Worm (Caenorhabditis elegans) whole organism, young adult: Measurements from ENCODE around the gene eif-3.F.

Source experiments
- B0035.1 ChIP-seq: sonication (generic microtip); optimal IDR thresholded peaks from 2 replicates; lab custom pipeline; 2016; ENCODE audit warnings: missing genetic modification characterization, mild to moderate bottlenecking, missing compliant biosample characterization, missing genotype, missing genetic modification reagents
- F10E7.11 ChIP-seq: sonication (generic microtip); optimal IDR thresholded peaks from 2 replicates; lab custom pipeline; 2017; ENCODE audit warnings: mild to moderate bottlenecking, missing genetic modification characterization, moderate library complexity, missing compliant biosample characterization
- F23B12.7 ChIP-seq: sonication (generic microtip); optimal IDR thresholded peaks from 2 replicates; lab custom pipeline; 2017; ENCODE audit warnings: missing genetic modification characterization, mild to moderate bottlenecking, missing compliant biosample characterization, antibody characterized with exemption, moderate library complexity; ENCODE audit not compliant: insufficient read depth
- F33H1.4 ChIP-seq: fragments of 200-800 bp; sonication (Bioruptor generic); IDR thresholded peaks from 2 replicates; pipeline ENCODE4 v1.3.6; 2022; ENCODE audit warnings: missing genetic modification reagents, missing genetic modification characterization, missing compliant biosample characterization
- F49E8.2 ChIP-seq: sonication (generic microtip); optimal IDR thresholded peaks from 3 replicates; lab custom pipeline; 2017; ENCODE audit warnings: missing genetic modification characterization, mild to moderate bottlenecking, missing compliant biosample characterization, antibody characterized with exemption, moderate library complexity; ENCODE audit not compliant: insufficient read depth
- F55B11.4 ChIP-seq: sonication (generic microtip); optimal IDR thresholded peaks from 2 replicates; lab custom pipeline; 2016; ENCODE audit warnings: missing compliant biosample characterization, missing genetic modification characterization, borderline replicate concordance; ENCODE audit not compliant: insufficient read depth
- K11D2.4 ChIP-seq: fragments of 200-800 bp; sonication (Bioruptor generic); IDR thresholded peaks from 2 replicates; pipeline ENCODE4 v1.3.6; 2022; ENCODE audit warnings: missing genetic modification reagents, missing genetic modification characterization, missing compliant biosample characterization
- T26A5.8 ChIP-seq: sonication (generic microtip); optimal IDR thresholded peaks from 2 replicates; lab custom pipeline; 2016; ENCODE audit warnings: missing genetic modification characterization, missing compliant biosample characterization
- Y53G8AR.9 ChIP-seq: fragments of 200-800 bp; sonication (Bioruptor generic); conservative IDR thresholded peaks from 2 replicates; pipeline ENCODE4 v1.3.6; 2022; ENCODE audit warnings: missing genetic modification reagents, missing genetic modification characterization, missing compliant biosample characterization
- Y56A3A.18 ChIP-seq: fragments of 200-800 bp; sonication (Bioruptor generic); IDR thresholded peaks from 2 replicates; pipeline ENCODE4 v1.3.6; 2022; ENCODE audit warnings: missing genetic modification reagents, missing genetic modification characterization, missing compliant biosample characterization
- Y67H2A.10 ChIP-seq: fragments of 200-800 bp; sonication (Bioruptor generic); conservative IDR thresholded peaks from 2 replicates; pipeline ENCODE4 v1.3.6; 2022; ENCODE audit warnings: missing genetic modification reagents, missing genetic modification characterization, missing compliant biosample characterization
- ama-1 ChIP-seq, 3 experiments: fragments of 150-350 bp in 1 of 3; sonication (generic microtip) in 2 of 3; optimal IDR thresholded peaks; 2 replicates each; lab custom pipeline; 2014 to 2018; ENCODE audit warnings: missing biosample characterization in 2 of 3, missing genetic modification characterization in 2 of 3, missing genetic modification reagents in 2 of 3
- aptf-2 ChIP-seq: fragments of 200-800 bp; sonication (Bioruptor generic); conservative IDR thresholded peaks from 2 replicates; pipeline ENCODE4 v1.3.6; 2022; ENCODE audit warnings: missing genetic modification reagents, missing genetic modification characterization, missing compliant biosample characterization
- athp-1 ChIP-seq: sonication (generic microtip); optimal IDR thresholded peaks from 2 replicates; lab custom pipeline; 2017; ENCODE audit warnings: mild to moderate bottlenecking, missing genetic modification characterization, missing compliant biosample characterization
- attf-5 ChIP-seq: fragments of 200-800 bp; sonication (Bioruptor generic); optimal IDR thresholded peaks from 2 replicates; lab custom pipeline; 2018; ENCODE audit warnings: mild to moderate bottlenecking, missing genetic modification characterization, missing compliant biosample characterization
- bed-2 ChIP-seq: fragments of 200-800 bp; sonication (Bioruptor generic); IDR thresholded peaks from 2 replicates; pipeline ENCODE4 v1.3.6; 2022; ENCODE audit warnings: missing genetic modification reagents, missing genetic modification characterization, missing compliant biosample characterization
- ceh-40 ChIP-seq: fragments of 200-800 bp; sonication (Bioruptor generic); IDR thresholded peaks from 2 replicates; pipeline ENCODE4 v1.3.6; 2022; ENCODE audit warnings: missing genetic modification characterization, missing compliant biosample characterization
- chd-7 ChIP-seq: sonication (generic microtip); optimal IDR thresholded peaks from 2 replicates; lab custom pipeline; 2016; ENCODE audit warnings: mild to moderate bottlenecking, missing genetic modification characterization, moderate library complexity, missing compliant biosample characterization
- die-1 ChIP-seq: sonication (generic microtip); optimal IDR thresholded peaks from 2 replicates; lab custom pipeline; 2016; ENCODE audit warnings: missing genotype, mild to moderate bottlenecking, missing genetic modification characterization, missing compliant biosample characterization
- dpff-1 ChIP-seq: sonication (generic microtip); optimal IDR thresholded peaks from 2 replicates; lab custom pipeline; 2017; ENCODE audit warnings: mild to moderate bottlenecking, missing genetic modification characterization, missing compliant biosample characterization
- egrh-3 ChIP-seq: fragments of 200-800 bp; sonication (Bioruptor generic); IDR thresholded peaks from 2 replicates; pipeline ENCODE4 v1.3.6; 2022; ENCODE audit warnings: missing genetic modification reagents, missing genetic modification characterization, missing compliant biosample characterization
- ekl-4 ChIP-seq: fragments of 200-800 bp; sonication (Bioruptor generic); IDR thresholded peaks from 2 replicates; pipeline ENCODE4 v1.3.6; 2022; ENCODE audit warnings: missing genetic modification reagents, missing genetic modification characterization, missing compliant biosample characterization
- hlh-26 ChIP-seq: fragments of 200-800 bp; sonication (Bioruptor generic); conservative IDR thresholded peaks from 2 replicates; pipeline ENCODE4 v1.3.6; 2022; ENCODE audit warnings: missing genetic modification reagents, missing genetic modification characterization, missing compliant biosample characterization
- hmg-20 ChIP-seq: fragments of 200-800 bp; sonication (Bioruptor generic); IDR thresholded peaks from 2 replicates; pipeline ENCODE4 v1.3.6; 2022; ENCODE audit warnings: missing genetic modification reagents, missing genetic modification characterization, missing compliant biosample characterization
- hrde-1 ChIP-seq: sonication (generic microtip); optimal IDR thresholded peaks from 2 replicates; lab custom pipeline; 2016; ENCODE audit warnings: missing genetic modification characterization, mild to moderate bottlenecking, missing compliant biosample characterization, moderate library complexity, missing genotype, missing genetic modification reagents, borderline replicate concordance
- let-526 ChIP-seq: fragments of 200-800 bp; sonication (Bioruptor generic); IDR thresholded peaks from 2 replicates; pipeline ENCODE4 v1.3.6; 2022; ENCODE audit warnings: missing genetic modification reagents, missing genetic modification characterization, missing compliant biosample characterization
- lin-26 ChIP-seq: fragments of 200-800 bp; sonication (Bioruptor generic); IDR thresholded peaks from 2 replicates; pipeline ENCODE4 v1.3.6; 2022; ENCODE audit warnings: missing genetic modification reagents, missing genetic modification characterization, missing compliant biosample characterization
- lir-1 ChIP-seq: fragments of 200-800 bp; sonication (Bioruptor generic); conservative IDR thresholded peaks from 2 replicates; pipeline ENCODE4 v1.3.6; 2022; ENCODE audit warnings: missing genetic modification reagents, missing genetic modification characterization, missing compliant biosample characterization
- madf-10 ChIP-seq: sonication (generic microtip); optimal IDR thresholded peaks from 2 replicates; lab custom pipeline; 2016; ENCODE audit warnings: mild to moderate bottlenecking, missing genetic modification characterization, missing compliant biosample characterization
- madf-8 ChIP-seq: fragments of 200-800 bp; sonication (Bioruptor generic); conservative IDR thresholded peaks from 2 replicates; pipeline ENCODE4 v1.3.6; 2022; ENCODE audit warnings: missing genetic modification reagents, missing genetic modification characterization, missing compliant biosample characterization
- mel-28 ChIP-seq: sonication (generic microtip); optimal IDR thresholded peaks from 2 replicates; lab custom pipeline; 2016; ENCODE audit warnings: borderline replicate concordance, mild to moderate bottlenecking, missing genetic modification characterization, missing compliant biosample characterization
- mxl-1 ChIP-seq: sonication (generic microtip); optimal IDR thresholded peaks from 2 replicates; lab custom pipeline; 2016; ENCODE audit warnings: missing genetic modification characterization, missing compliant biosample characterization
- nfya-1 ChIP-seq: sonication (generic microtip); optimal IDR thresholded peaks from 2 replicates; lab custom pipeline; 2017; ENCODE audit warnings: antibody characterized with exemption, missing compliant biosample characterization, missing genetic modification characterization, borderline replicate concordance; ENCODE audit not compliant: insufficient read depth
- nfya-2 ChIP-seq: fragments of 200-800 bp; sonication (Bioruptor generic); IDR thresholded peaks from 2 replicates; pipeline ENCODE4 v1.3.6; 2022; ENCODE audit warnings: missing genetic modification reagents, missing genetic modification characterization, missing compliant biosample characterization
- nhr-120 ChIP-seq: fragments of 200-800 bp; sonication (Bioruptor generic); IDR thresholded peaks from 2 replicates; pipeline ENCODE4 v1.3.6; 2022; ENCODE audit warnings: missing genetic modification characterization, missing compliant biosample characterization
- nhr-90 ChIP-seq: sonication (generic microtip); optimal IDR thresholded peaks from 2 replicates; lab custom pipeline; 2016; ENCODE audit warnings: missing genotype, mild to moderate bottlenecking, missing genetic modification characterization, missing compliant biosample characterization
- rec-8 ChIP-seq, 2 experiments: sonication (generic microtip); optimal IDR thresholded peaks; 2 replicates each; lab custom pipeline; 2016; ENCODE audit warnings: mild to moderate bottlenecking in 2 of 2, missing genetic modification characterization in 2 of 2, missing genetic modification reagents in 2 of 2, missing genotype in 2 of 2, missing biosample characterization in 1 of 2, missing compliant biosample characterization in 1 of 2, moderate library complexity in 1 of 2
- snpc-1.1 ChIP-seq: sonication (generic microtip); optimal IDR thresholded peaks from 2 replicates; lab custom pipeline; 2017; ENCODE audit warnings: missing genetic modification characterization, mild to moderate bottlenecking, missing compliant biosample characterization, antibody characterized with exemption, moderate library complexity, missing genotype, missing genetic modification reagents; ENCODE audit not compliant: insufficient read depth
- somi-1 ChIP-seq: fragments of 200-800 bp; sonication (Bioruptor generic); optimal IDR thresholded peaks from 2 replicates; lab custom pipeline; 2018; ENCODE audit warnings: mild to moderate bottlenecking, missing genetic modification characterization, missing compliant biosample characterization
- sptf-2 ChIP-seq: fragments of 200-800 bp; sonication (Bioruptor generic); optimal IDR thresholded peaks from 2 replicates; lab custom pipeline; 2018; ENCODE audit warnings: mild to moderate bottlenecking, missing genetic modification characterization, missing compliant biosample characterization
- tbp1 ChIP-seq: fragments of 200-800 bp; sonication (Bioruptor generic); optimal IDR thresholded peaks from 2 replicates; lab custom pipeline; 2018; ENCODE audit warnings: mild to moderate bottlenecking, missing genetic modification characterization, missing compliant biosample characterization
- tlf-1 ChIP-seq: fragments of 200-800 bp; sonication (Bioruptor generic); optimal IDR thresholded peaks from 2 replicates; lab custom pipeline; 2018; ENCODE audit warnings: mild to moderate bottlenecking, missing genetic modification characterization, missing compliant biosample characterization
- zfh-2 ChIP-seq: fragments of 200-800 bp; sonication (Bioruptor generic); conservative IDR thresholded peaks from 2 replicates; pipeline ENCODE4 v1.3.6; 2022; ENCODE audit warnings: missing genetic modification reagents, missing genetic modification characterization, missing compliant biosample characterization
- ztf-22 ChIP-seq: fragments of 200-800 bp; sonication (Bioruptor generic); optimal IDR thresholded peaks from 2 replicates; lab custom pipeline; 2018; ENCODE audit warnings: mild to moderate bottlenecking, missing genetic modification characterization, moderate library complexity, missing compliant biosample characterization
- ztf-25 ChIP-seq: fragments of 200-800 bp; sonication (Bioruptor generic); IDR thresholded peaks from 2 replicates; pipeline ENCODE4 v1.3.6; 2022; ENCODE audit warnings: missing genetic modification reagents, missing genetic modification characterization, missing compliant biosample characterization

Gene eif-3.F

ce11 chrII:9331343-9331742 lies at the start of gene eif-3.F:
TSS of gene eif-3.F (plus strand) at chrII:9331643.
- TF ChIP-seq aptf-2 (GFP tag; lab: Robert Waterston, UW), result no peak
- TF ChIP-seq die-1 (tag; lab: Kevin White, UChicago), result no peak
- no peak for TF ChIP-seq hmg-20 (GFP tag; lab: Robert Waterston, UW)
- no peak for TF ChIP-seq let-526 (GFP tag; lab: Robert Waterston, UW)
- no peak for TF ChIP-seq egrh-3 (GFP tag; lab: Robert Waterston, UW)
- no peak for TF ChIP-seq hrde-1
- no peak for TF ChIP-seq zfh-2 (GFP tag; lab: Robert Waterston, UW)
- no peak for TF ChIP-seq F23B12.7 (tag; lab: Kevin White, UChicago)
- no peak for TF ChIP-seq F10E7.11 (tag; lab: Kevin White, UChicago)
- TF ChIP-seq Y53G8AR.9 (GFP tag; lab: Robert Waterston, UW), result no peak
- no peak for TF ChIP-seq attf-5
- TF ChIP-seq nhr-90 (tag; lab: Kevin White, UChicago), result no peak
- no peak for TF ChIP-seq madf-8 (GFP tag; lab: Robert Waterston, UW)
- TF ChIP-seq mxl-1 (tag; lab: Kevin White, UChicago), result no peak
- TF ChIP-seq F49E8.2 (tag; lab: Kevin White, UChicago), result no peak
- TF ChIP-seq B0035.1, result no peak

- TF ChIP-seq T26A5.8 (no peak), madf-10 (no peak), nfya-2 (no peak), rec-8 (tag; optimal IDR thresholded peaks at IDR 0.05; lab: Kevin White, UChicago) (no peak), ztf-22 (GFP tag; lab: Kevin White, UChicago) (no peak), F49E8.2 (tag; lab: Kevin White, UChicago) (no peak), F55B11.4 (tag; lab: Kevin White, UChicago) (no peak), F23B12.7 (tag; lab: Kevin White, UChicago) (no peak), nhr-120 (no peak), tbp1 (GFP tag; lab: Kevin White, UChicago) (no peak), hlh-26 (GFP tag; lab: Robert Waterston, UW) (no peak)
These were observed 49.4 kb upstream of the eif-3.F start for ce11 chrII:9282065-9282464.

- TF ChIP-seq ama-1 (optimal IDR thresholded peaks at IDR 0.05; lab: Kevin White, UChicago) (peak; percentile 33), ama-1 (GFP tag; optimal IDR thresholded peaks at IDR 0.05; lab: Kevin White, UChicago) (peak in 1 of 2 experiments; percentile 50), sptf-2 (GFP tag; lab: Kevin White, UChicago) (peak; percentile 38), ztf-25 (GFP tag; lab: Robert Waterston, UW) (no peak), chd-7 (tag; lab: Kevin White, UChicago) (peak; percentile 80), ceh-40 (no peak), K11D2.4 (GFP tag; lab: Robert Waterston, UW) (peak; percentile 65; the same call in 1 of the 2 replicates), snpc-1.1 (tag; lab: Kevin White, UChicago) (no peak), athp-1 (tag; lab: Kevin White, UChicago) (no peak), F33H1.4 (GFP tag; lab: Robert Waterston, UW) (no peak), dpff-1 (tag; lab: Kevin White, UChicago) (no peak), tlf-1 (peak; percentile 44), F10E7.11 (tag; lab: Kevin White, UChicago) (no peak), nfya-1 (tag; lab: Kevin White, UChicago) (no peak), mel-28 (tag; lab: Kevin White, UChicago) (no peak), Y56A3A.18 (GFP tag; lab: Robert Waterston, UW) (0 out of 2 replicates have a peak, but pooled peaks have one; percentile 31), ekl-4 (GFP tag; lab: Robert Waterston, UW) (peak; percentile 83), somi-1 (GFP tag; lab: Kevin White, UChicago) (peak; percentile 73), lin-26 (GFP tag; lab: Robert Waterston, UW) (peak; percentile 63), Y67H2A.10 (no peak), die-1 (tag; lab: Kevin White, UChicago) (peak; percentile 32), lir-1 (GFP tag; lab: Robert Waterston, UW) (0 out of 2 replicates have a peak, but pooled peaks have one; percentile 6), bed-2 (no peak)
These were observed 48.7 kb upstream of the eif-3.F start for ce11 chrII:9282787-9283186.
